Fruit fly (Drosophila melanogaster) whole organism: ENCODE data around the gene CG13069.

Source experiments
- Dll ChIP-seq: fragments of >200 bp; optimal IDR thresholded peaks from 2 replicates; lab custom pipeline; 2017
- pan ChIP-seq: fragments of >200 bp; optimal IDR thresholded peaks from 2 replicates; lab custom pipeline; 2017
- psq ChIP-seq: fragments of >200 bp; optimal IDR thresholded peaks from 2 replicates; lab custom pipeline; 2017
- usp ChIP-seq: fragments of >200 bp; optimal IDR thresholded peaks from 2 replicates; lab custom pipeline; 2017; ENCODE audit warnings: missing biosample characterization, missing genetic modification characterization, mixed read lengths

DNA sequence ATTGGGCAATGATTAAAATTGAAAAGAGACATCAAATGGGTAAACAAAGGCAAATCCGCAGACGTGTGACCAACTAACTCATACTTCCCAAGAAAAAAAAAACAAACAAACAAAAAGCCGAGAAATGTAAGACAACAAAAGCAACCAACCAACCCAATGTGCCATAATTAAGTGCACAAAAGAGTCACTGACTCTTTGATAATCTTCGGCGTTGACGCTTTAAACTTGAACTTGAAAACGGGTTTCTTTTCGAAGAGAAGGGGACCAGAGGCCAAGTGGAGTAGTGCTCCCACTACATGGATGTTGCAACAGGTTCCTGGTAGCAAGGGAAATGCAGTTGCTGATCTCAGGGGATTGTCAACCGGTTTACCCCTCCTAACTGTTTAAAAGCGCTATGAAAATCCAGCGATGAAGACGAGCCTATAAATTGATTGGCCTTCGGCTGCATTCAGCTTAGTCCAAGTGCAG is 14.8 kb downstream of the CG13069 start, which contains the start of gene CG13064:
- TF ChIP-seq Dll (lab: Kevin White, UChicago) (no peak), usp (no peak), pan (lab: Kevin White, UChicago) (no peak), psq (lab: Kevin White, UChicago) (no peak)
